Fruit fly (Drosophila melanogaster) whole organism, wandering third instar larva: Measurements from ENCODE around the gene Smox.

Experiments
- br ChIP-seq: fragments of 200-800 bp; sonication (Bioruptor generic); optimal IDR thresholded peaks from 2 replicates; lab custom pipeline; 2016; ENCODE audit warnings: missing biosample characterization, missing genetic modification characterization
- dmrt93B ChIP-seq: fragments of 200-800 bp; sonication (Bioruptor generic); optimal IDR thresholded peaks from 2 replicates; lab custom pipeline; 2018; ENCODE audit warnings: missing biosample characterization, mild to moderate bottlenecking, missing genetic modification characterization
- foxo ChIP-seq, 2 experiments: fragments of 200-800 bp; sonication (Bioruptor generic); optimal IDR thresholded peaks; 2 replicates in 1 of 2; 3 replicates in 1 of 2; lab custom pipeline; 2016 to 2017; ENCODE audit warnings: missing biosample characterization in 2 of 2, missing genetic modification characterization in 2 of 2
- fru ChIP-seq: fragments of 200-800 bp; sonication (Bioruptor generic); optimal IDR thresholded peaks from 3 replicates; lab custom pipeline; 2016; ENCODE audit warnings: missing biosample characterization, mild to moderate bottlenecking, missing genetic modification characterization
- lola ChIP-seq: fragments of >200 bp; optimal IDR thresholded peaks from 2 replicates; lab custom pipeline; 2017; ENCODE audit warnings: missing biosample characterization, missing genetic modification characterization
- pan ChIP-seq: fragments of >200 bp; optimal IDR thresholded peaks from 2 replicates; lab custom pipeline; 2017
- sage ChIP-seq: fragments of 200-800 bp; sonication (Bioruptor generic); optimal IDR thresholded peaks from 2 replicates; lab custom pipeline; 2016; ENCODE audit warnings: missing biosample characterization, mild to moderate bottlenecking, missing genetic modification characterization
- tai ChIP-seq: sonication (Bioruptor generic); optimal IDR thresholded peaks from 2 replicates; lab custom pipeline; 2016; ENCODE audit warnings: missing biosample characterization, missing genetic modification characterization
- usp ChIP-seq: fragments of >200 bp; optimal IDR thresholded peaks from 2 replicates; lab custom pipeline; 2017; ENCODE audit warnings: missing biosample characterization, missing genetic modification characterization

- TF ChIP-seq pan (lab: Kevin White, UChicago): no peak
- no peak for TF ChIP-seq dmrt93B
- TF ChIP-seq sage: no peak
- TF ChIP-seq tai (GFP tag; lab: Kevin White, UChicago): no peak
- TF ChIP-seq foxo (GFP tag; optimal IDR thresholded peaks at IDR 0.05; lab: Kevin White, UChicago): no peak
- no peak for TF ChIP-seq lola (GFP tag; lab: Kevin White, UChicago)
- TF ChIP-seq br (GFP tag; lab: Kevin White, UChicago): no peak
- no peak for TF ChIP-seq fru (GFP tag; lab: Kevin White, UChicago)
- no peak for TF ChIP-seq usp (GFP tag; lab: Kevin White, UChicago)
Observed at dm6 chrX:8177742-8178141, 35.7 kb upstream of the Smox start.
